Worm (Caenorhabditis elegans) whole organism, L3 larva: ENCODE results near the gene K07D4.6.

ENCODE experiments used
- R02D3.7 ChIP-seq: fragments of 150-350 bp; optimal IDR thresholded peaks from 2 replicates; lab custom pipeline; 2014; ENCODE audit warnings: missing biosample characterization, missing genetic modification characterization
- aly-2 ChIP-seq: fragments of 150-350 bp; optimal IDR thresholded peaks from 2 replicates; lab custom pipeline; 2014; ENCODE audit warnings: missing biosample characterization, missing genetic modification characterization
- ama-1 ChIP-seq: fragments of 150-350 bp; optimal IDR thresholded peaks from 2 replicates; lab custom pipeline; 2018
- ceh-16 ChIP-seq: sonication (generic microtip); optimal IDR thresholded peaks from 2 replicates; lab custom pipeline; 2017; ENCODE audit warnings: missing biosample characterization, missing genetic modification characterization
- ceh-82 ChIP-seq: fragments of 150-350 bp; optimal IDR thresholded peaks from 2 replicates; lab custom pipeline; 2014; ENCODE audit warnings: missing biosample characterization, missing genetic modification characterization
- ceh-9 ChIP-seq: sonication (generic microtip); optimal IDR thresholded peaks from 2 replicates; lab custom pipeline; 2018; ENCODE audit warnings: missing biosample characterization, missing genetic modification characterization
- daf-12 ChIP-seq: fragments of 150-350 bp; optimal IDR thresholded peaks from 2 replicates; lab custom pipeline; 2014; ENCODE audit warnings: missing biosample characterization, missing genetic modification reagents, missing genetic modification characterization
- egl-5 ChIP-seq: fragments of 150-350 bp; optimal IDR thresholded peaks from 2 replicates; lab custom pipeline; 2017; ENCODE audit warnings: missing biosample characterization, missing genetic modification reagents, missing genetic modification characterization, inconsistent platforms
- elt-1 ChIP-seq: fragments of 150-350 bp; optimal IDR thresholded peaks from 2 replicates; lab custom pipeline; 2014; ENCODE audit warnings: missing biosample characterization, missing genetic modification characterization
- elt-2 ChIP-seq: sonication (generic microtip); optimal IDR thresholded peaks from 2 replicates; lab custom pipeline; 2016; ENCODE audit warnings: missing genetic modification reagents, mild to moderate bottlenecking, missing genetic modification characterization, missing compliant biosample characterization
- elt-3 ChIP-seq, 3 experiments: fragments of 150-350 bp in 1 of 3; sonication (generic microtip) in 2 of 3; optimal IDR thresholded peaks; 2 replicates in 2 of 3; 4 replicates in 1 of 3; lab custom pipeline; 2014 to 2017; ENCODE audit warnings: missing biosample characterization in 3 of 3, missing genetic modification characterization in 3 of 3
- eor-1 ChIP-seq, 2 experiments: fragments of 150-350 bp; optimal IDR thresholded peaks; 2 replicates each; lab custom pipeline; 2014 to 2018; ENCODE audit warnings: missing biosample characterization in 2 of 2, missing genetic modification characterization in 2 of 2
- fkh-2 ChIP-seq: fragments of 150-350 bp; optimal IDR thresholded peaks from 2 replicates; lab custom pipeline; 2014; ENCODE audit warnings: missing biosample characterization, missing genetic modification reagents, missing genetic modification characterization
- fos-1 ChIP-seq: fragments of 150-350 bp; optimal IDR thresholded peaks from 2 replicates; lab custom pipeline; 2014; ENCODE audit warnings: missing biosample characterization, missing genetic modification characterization
- hmg-11 ChIP-seq: sonication (generic microtip); optimal IDR thresholded peaks from 2 replicates; lab custom pipeline; 2016; ENCODE audit warnings: missing genetic modification characterization, missing compliant biosample characterization
- jun-1 ChIP-seq: fragments of 150-350 bp; optimal IDR thresholded peaks from 2 replicates; lab custom pipeline; 2014; ENCODE audit warnings: missing biosample characterization, missing genetic modification reagents, missing genetic modification characterization
- lin-15B ChIP-seq: fragments of 150-350 bp; optimal IDR thresholded peaks from 2 replicates; lab custom pipeline; 2014; ENCODE audit warnings: missing biosample characterization, missing genetic modification characterization
- lin-39 ChIP-seq: fragments of 150-350 bp; optimal IDR thresholded peaks from 2 replicates; lab custom pipeline; 2018; ENCODE audit warnings: missing biosample characterization, missing genetic modification reagents, missing genetic modification characterization
- mdl-1 ChIP-seq: fragments of 150-350 bp; optimal IDR thresholded peaks from 2 replicates; lab custom pipeline; 2014; ENCODE audit warnings: missing biosample characterization, missing genetic modification characterization
- nfya-1 ChIP-seq: sonication (generic microtip); optimal IDR thresholded peaks from 2 replicates; lab custom pipeline; 2017; ENCODE audit warnings: missing genetic modification characterization, mild to moderate bottlenecking, missing compliant biosample characterization, antibody characterized with exemption, moderate library complexity; ENCODE audit not compliant: insufficient read depth
- nhr-11 ChIP-seq: fragments of 150-350 bp; optimal IDR thresholded peaks from 2 replicates; lab custom pipeline; 2014; ENCODE audit warnings: missing biosample characterization, missing genetic modification characterization
- nhr-12 ChIP-seq: fragments of 150-350 bp; optimal IDR thresholded peaks from 2 replicates; lab custom pipeline; 2014; ENCODE audit warnings: missing biosample characterization, missing genetic modification characterization
- nhr-237 ChIP-seq: fragments of 150-350 bp; optimal IDR thresholded peaks from 2 replicates; lab custom pipeline; 2014; ENCODE audit warnings: missing biosample characterization, missing genetic modification characterization
- nhr-25 ChIP-seq: sonication (generic microtip); optimal IDR thresholded peaks from 2 replicates; lab custom pipeline; 2017; ENCODE audit warnings: missing biosample characterization, missing genetic modification characterization
- nhr-43 ChIP-seq: sonication (generic microtip); optimal IDR thresholded peaks from 2 replicates; lab custom pipeline; 2016; ENCODE audit warnings: mild to moderate bottlenecking, missing genetic modification characterization, missing compliant biosample characterization; ENCODE audit not compliant: poor library complexity, severe bottlenecking
- nhr-67 ChIP-seq: fragments of 150-350 bp; optimal IDR thresholded peaks from 2 replicates; lab custom pipeline; 2014; ENCODE audit warnings: missing biosample characterization, missing genetic modification characterization
- nhr-76 ChIP-seq: fragments of 150-350 bp; sonication (generic microtip); optimal IDR thresholded peaks from 5 replicates; lab custom pipeline; 2014; ENCODE audit warnings: missing biosample characterization, missing genetic modification characterization
- nhr-77 ChIP-seq: fragments of 150-350 bp; optimal IDR thresholded peaks from 2 replicates; lab custom pipeline; 2014; ENCODE audit warnings: missing biosample characterization, missing genetic modification characterization
- pha-4 ChIP-seq: fragments of 150-350 bp; optimal IDR thresholded peaks from 2 replicates; lab custom pipeline; 2014; ENCODE audit warnings: missing biosample characterization, missing genetic modification reagents, missing genetic modification characterization
- skn-1 ChIP-seq: fragments of 150-350 bp; optimal IDR thresholded peaks from 2 replicates; lab custom pipeline; 2014; ENCODE audit warnings: missing biosample characterization, missing genetic modification characterization
- snpc-4 ChIP-seq: fragments of 150-350 bp; optimal IDR thresholded peaks from 2 replicates; lab custom pipeline; 2014; ENCODE audit warnings: missing biosample characterization, missing genetic modification characterization
- tbx-2 ChIP-seq: sonication (generic microtip); optimal IDR thresholded peaks from 2 replicates; lab custom pipeline; 2016; ENCODE audit warnings: mild to moderate bottlenecking, missing genetic modification characterization, missing compliant biosample characterization
- unc-39 ChIP-seq: sonication (generic microtip); optimal IDR thresholded peaks from 4 replicates; lab custom pipeline; 2017; ENCODE audit warnings: missing biosample characterization, missing genetic modification characterization
- unc-62 ChIP-seq: fragments of 150-350 bp; sonication (generic microtip); optimal IDR thresholded peaks from 4 replicates; lab custom pipeline; 2014; ENCODE audit warnings: missing biosample characterization, missing genetic modification reagents, missing genetic modification characterization
- zag-1 ChIP-seq: fragments of 150-350 bp; optimal IDR thresholded peaks from 2 replicates; lab custom pipeline; 2014; ENCODE audit warnings: missing biosample characterization, missing genetic modification characterization
- ztf-11 ChIP-seq: fragments of 150-350 bp; optimal IDR thresholded peaks from 2 replicates; lab custom pipeline; 2014; ENCODE audit warnings: missing biosample characterization, missing genetic modification characterization

Gene K07D4.6

ce11 chrII:4044349-4044748 is 25.8 kb upstream of the K07D4.6 start, which contains the start of gene rpn-11 (continued):
- TF ChIP-seq elt-3 (tag; optimal IDR thresholded peaks at IDR 0.05; lab: Kevin White, UChicago) (no peak), R02D3.7 (peak; percentile 83), nhr-237 (tag; lab: Kevin White, UChicago) (no peak), nhr-77 (tag; lab: Kevin White, UChicago) (peak; percentile 50), ztf-11 (tag; lab: Kevin White, UChicago) (no peak), jun-1 (tag; lab: Kevin White, UChicago) (peak; percentile 52), daf-12 (tag; lab: Kevin White, UChicago) (no peak), ceh-82 (tag; lab: Kevin White, UChicago) (peak; percentile 52), mdl-1 (tag; lab: Kevin White, UChicago) (peak; percentile 50), unc-62 (GFP tag; lab: Kevin White, UChicago) (no peak), lin-39 (tag; lab: Kevin White, UChicago) (peak; percentile 29), lin-15B (tag; lab: Kevin White, UChicago) (peak; percentile 85), skn-1 (tag; lab: Kevin White, UChicago) (peak; percentile 98), zag-1 (tag; lab: Kevin White, UChicago) (no peak), eor-1 (tag; optimal IDR thresholded peaks at IDR 0.05; lab: Kevin White, UChicago) (no peak), ceh-16 (tag; lab: Kevin White, UChicago) (no peak)
- TF ChIP-seq, all 47 proteins: peak for 23

- TF ChIP-seq ztf-11 (tag; lab: Kevin White, UChicago) (no peak), ama-1 (lab: Kevin White, UChicago) (peak; percentile 8)
Measured at ce11 chrII:4042696-4043095, 24.2 kb upstream of the K07D4.6 start.

- TF ChIP-seq R02D3.7, result no peak
- TF ChIP-seq, all 47 proteins: peak for 0
Measured at ce11 chrII:4040066-4040465, 21.5 kb upstream of the K07D4.6 start.

ce11 chrII:4038541-4038940 is 20.0 kb upstream of the K07D4.6 start, which contains the start of gene pqn-48:
TSS of gene pqn-48 (plus strand) at chrII:4038884.
- TF ChIP-seq zag-1 (tag; lab: Kevin White, UChicago), result no peak
- no peak for TF ChIP-seq nhr-76
- no peak for TF ChIP-seq egl-5 (tag; lab: Kevin White, UChicago)
- no peak for TF ChIP-seq eor-1 (tag; optimal IDR thresholded peaks at IDR 0.05; lab: Kevin White, UChicago)
- TF ChIP-seq nhr-237 (tag; lab: Kevin White, UChicago), result no peak
- TF ChIP-seq ceh-82 (tag; lab: Kevin White, UChicago), result no peak

- no peak for TF ChIP-seq ama-1 (lab: Kevin White, UChicago)
- TF ChIP-seq unc-62 (GFP tag; lab: Kevin White, UChicago), result no peak
- no peak for TF ChIP-seq ceh-16 (tag; lab: Kevin White, UChicago)
- TF ChIP-seq nhr-11 (tag; lab: Kevin White, UChicago), result no peak
- no peak for TF ChIP-seq nhr-76
- no peak for TF ChIP-seq elt-2 (tag; lab: Kevin White, UChicago)
- no peak for TF ChIP-seq nhr-12
- no peak for TF ChIP-seq daf-12 (tag; lab: Kevin White, UChicago)
- TF ChIP-seq tbx-2 (tag; lab: Kevin White, UChicago), result no peak
- no peak for TF ChIP-seq unc-39
- TF ChIP-seq mdl-1 (tag; lab: Kevin White, UChicago), result no peak
- no peak for TF ChIP-seq aly-2 (tag; lab: Kevin White, UChicago)
- no peak for TF ChIP-seq R02D3.7
- TF ChIP-seq pha-4, result no peak
- no peak for TF ChIP-seq hmg-11 (tag; lab: Kevin White, UChicago)
- no peak for TF ChIP-seq nhr-25 (tag; lab: Kevin White, UChicago)
- TF ChIP-seq ceh-9, result no peak
Measured at ce11 chrII:4032293-4032692, 13.8 kb upstream of the K07D4.6 start, which contains the start of gene K07D4.4. TSS of gene K07D4.4 (minus strand) at chrII:4032393.

- TF ChIP-seq nhr-43 (tag; lab: Kevin White, UChicago) (no peak), nhr-25 (tag; lab: Kevin White, UChicago) (no peak), fos-1 (tag; lab: Kevin White, UChicago) (no peak), nhr-76 (no peak), pha-4 (no peak), mdl-1 (tag; lab: Kevin White, UChicago) (no peak), nhr-12 (no peak), nfya-1 (no peak), elt-1 (tag; lab: Kevin White, UChicago) (no peak), unc-39 (no peak), nhr-67 (no peak), lin-39 (tag; lab: Kevin White, UChicago) (no peak), skn-1 (tag; lab: Kevin White, UChicago) (no peak), fkh-2 (no peak), unc-62 (GFP tag; lab: Kevin White, UChicago) (no peak), snpc-4 (tag; lab: Kevin White, UChicago) (no peak)
Measured at ce11 chrII:4028276-4028675, 9.8 kb upstream of the K07D4.6 start, which contains the start of gene K07D4.9. TSS of gene K07D4.9 (plus strand) at chrII:4028576.
